Fruit fly (Drosophila melanogaster): ENCODE data around the gene msi.

Gene msi

DNA sequence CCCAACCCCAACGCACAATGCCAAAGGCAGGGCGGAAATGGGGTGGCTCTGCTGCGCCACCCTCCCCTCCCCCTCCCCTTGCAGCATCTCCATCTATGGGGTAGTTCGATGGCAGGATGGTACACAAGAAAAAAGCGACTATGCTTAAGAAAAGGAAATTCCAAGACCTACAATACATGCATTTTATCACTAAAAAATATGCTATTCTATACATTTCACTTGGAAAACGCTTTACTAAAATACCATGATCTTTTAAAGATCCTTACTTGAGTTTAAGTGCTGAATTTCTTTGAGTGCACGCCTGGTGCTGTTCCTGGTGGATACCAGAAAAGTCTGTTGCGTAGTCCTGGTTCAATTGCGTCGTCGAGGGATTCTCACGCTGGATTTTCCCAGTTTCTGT is 115.2 kb downstream of the msi start (continued):
- TF ChIP-seq CG6791 (GFP tag; IDR thresholded peaks at IDR 0.05; ENCODE audit: partially characterized antibody) (no peak), Hr3 (GFP tag; optimal IDR thresholded peaks at IDR 0.05) (peak; percentile 43), wek (GFP tag; optimal IDR thresholded peaks at IDR 0.05) (no peak), chm (GFP tag; IDR thresholded peaks at IDR 0.05) (peak; percentile 65; the same call in 1 of the 2 replicates), Asciz (GFP tag; optimal IDR thresholded peaks at IDR 0.05) (peak; percentile 62), sisA (GFP tag; IDR thresholded peaks at IDR 0.05) (peak; percentile 79), CG9817 (tag; optimal IDR thresholded peaks at IDR 0.05) (peak; percentile 59), pfk (GFP tag; optimal IDR thresholded peaks at IDR 0.05) (no peak), CG15479 (GFP tag; optimal IDR thresholded peaks at IDR 0.05) (no peak), Nf-YB (GFP tag; optimal IDR thresholded peaks at IDR 0.05) (no peak), CG10366 (GFP tag; IDR thresholded peaks at IDR 0.05) (peak; percentile 77), wdn (GFP tag; IDR thresholded peaks at IDR 0.05) (peak; percentile 38; the same call in 1 of the 2 replicates), bcd (GFP tag; optimal IDR thresholded peaks at IDR 0.05) (peak; percentile 72), CG17186 (GFP tag; optimal IDR thresholded peaks at IDR 0.05) (no peak), CG17359 (tag; optimal IDR thresholded peaks at IDR 0.05) (peak; percentile 77), CG17385 (GFP tag; optimal IDR thresholded peaks at IDR 0.05) (peak; percentile 64), kni (GFP tag; optimal IDR thresholded peaks at IDR 0.05) (peak; percentile 20), tup (GFP tag; optimal IDR thresholded peaks at IDR 0.05) (peak; percentile 21), CG3163 (GFP tag; optimal IDR thresholded peaks at IDR 0.05) (no peak), H2.0 (GFP tag; IDR thresholded peaks at IDR 0.05) (peak; percentile 70), bbx (GFP tag; IDR thresholded peaks at IDR 0.05; ENCODE audit: partially characterized antibody) (no peak), CG4707 (GFP tag; optimal IDR thresholded peaks at IDR 0.05) (peak; percentile 17), fru (optimal IDR thresholded peaks at IDR 0.05) (no peak), Deaf1 (tag; optimal IDR thresholded peaks at IDR 0.05) (no peak), Lim3 (GFP tag; IDR thresholded peaks at IDR 0.05) (no peak; the same call in 1 of the 2 replicates), CG43689 (GFP tag; IDR thresholded peaks at IDR 0.05) (no peak), oc (tag; optimal IDR thresholded peaks at IDR 0.05) (peak; percentile 45), fd102C (GFP tag; optimal IDR thresholded peaks at IDR 0.05) (no peak), sqz (GFP tag; optimal IDR thresholded peaks at IDR 0.05) (no peak), PHDP (tag; optimal IDR thresholded peaks at IDR 0.05) (peak; percentile 72), CG6683 (GFP tag; optimal IDR thresholded peaks at IDR 0.05) (no peak), lmd (GFP tag; IDR thresholded peaks at IDR 0.05) (peak; percentile 80), salm (tag; optimal IDR thresholded peaks at IDR 0.05) (peak; percentile 1), CG4854 (GFP tag; optimal IDR thresholded peaks at IDR 0.05) (no peak), Hmx (GFP tag; optimal IDR thresholded peaks at IDR 0.05) (no peak), Ssrp (tag; optimal IDR thresholded peaks at IDR 0.05) (peak; percentile 57), Lpt (GFP tag; optimal IDR thresholded peaks at IDR 0.05) (no peak), BEAF-32 (GFP tag; optimal IDR thresholded peaks at IDR 0.05) (no peak), gro (GFP tag; optimal IDR thresholded peaks at IDR 0.05) (no peak), CG8359 (GFP tag; optimal IDR thresholded peaks at IDR 0.05; ENCODE audit: borderline replicate concordance) (peak; percentile 28), D19B (GFP tag; optimal IDR thresholded peaks at IDR 0.05) (no peak), CG17802 (tag; optimal IDR thresholded peaks at IDR 0.05) (peak; percentile 39), ac (GFP tag; optimal IDR thresholded peaks at IDR 0.05) (no peak), CG13775 (GFP tag; optimal IDR thresholded peaks at IDR 0.05) (peak; percentile 30), Oaz (GFP tag; IDR thresholded peaks at IDR 0.05) (0 out of 2 replicates have a peak, but pooled peaks have one; percentile 11), row (GFP tag; IDR thresholded peaks at IDR 0.05) (peak; percentile 82), CG3407 (GFP tag; optimal IDR thresholded peaks at IDR 0.05) (peak; percentile 47), sens-2 (GFP tag; IDR thresholded peaks at IDR 0.05) (peak; percentile 26; the same call in 1 of the 2 replicates), her (GFP tag; optimal IDR thresholded peaks at IDR 0.05) (peak; percentile 55), h (optimal IDR thresholded peaks at IDR 0.05) (no peak), btn (GFP tag; optimal IDR thresholded peaks at IDR 0.05) (peak; percentile 47)
